Worm (Caenorhabditis elegans): Measurements from ENCODE around the gene F46B3.8.

- no peak for TF ChIP-seq mep-1 (tag; optimal IDR thresholded peaks at IDR 0.05)
- no peak for TF ChIP-seq lsy-2 (tag; optimal IDR thresholded peaks at IDR 0.05)
- TF ChIP-seq hlh-1 (tag; optimal IDR thresholded peaks at IDR 0.05), result no peak
- TF ChIP-seq lin-32 (GFP tag; optimal IDR thresholded peaks at IDR 0.05), result no peak
- TF ChIP-seq nhr-2 (tag; optimal IDR thresholded peaks at IDR 0.05), result no peak
- TF ChIP-seq lin-13 (tag; optimal IDR thresholded peaks at IDR 0.05), result no peak
- no peak for TF ChIP-seq drap-1 (GFP tag; optimal IDR thresholded peaks at IDR 0.05)
- TF ChIP-seq snpc-4 (tag; optimal IDR thresholded peaks at IDR 0.05), result no peak
- no peak for TF ChIP-seq unc-62 (GFP tag; optimal IDR thresholded peaks at IDR 0.05)
- no peak for TF ChIP-seq pha-4 (tag; optimal IDR thresholded peaks at IDR 0.05)
- no peak for TF ChIP-seq elt-1 (tag; optimal IDR thresholded peaks at IDR 0.05; ENCODE audit: borderline replicate concordance, insufficient read depth)
- no peak for TF ChIP-seq nhr-12 (tag; optimal IDR thresholded peaks at IDR 0.05)
- TF ChIP-seq unc-39 (tag; optimal IDR thresholded peaks at IDR 0.05), result no peak
Measured at ce11 chrV:20597076-20597475, 25.9 kb downstream of the F46B3.8 start, which contains the start of gene F46B3.1.

Measured in whole organism, mixed stage, embryonic.